Worm (Caenorhabditis elegans): ENCODE results near the gene mps-4.

ce11 chrIII:8249381-8249780, 22.2 kb downstream of the mps-4 start, which contains the start of the genes C02F5.10 and C02F5.2:
- no peak for TF ChIP-seq unc-39 (tag; optimal IDR thresholded peaks at IDR 0.05)
- TF ChIP-seq unc-120 (tag; optimal IDR thresholded peaks at IDR 0.05; ENCODE audit: poor library complexity, severe bottlenecking), result no peak
- TF ChIP-seq snpc-4 (tag; optimal IDR thresholded peaks at IDR 0.05), result no peak
- TF ChIP-seq unc-62 (GFP tag; optimal IDR thresholded peaks at IDR 0.05), result no peak
- TF ChIP-seq ztf-11 (tag; optimal IDR thresholded peaks at IDR 0.05), result no peak
